Worm (Caenorhabditis elegans): ENCODE data around the gene sfxn-5.

DNA sequence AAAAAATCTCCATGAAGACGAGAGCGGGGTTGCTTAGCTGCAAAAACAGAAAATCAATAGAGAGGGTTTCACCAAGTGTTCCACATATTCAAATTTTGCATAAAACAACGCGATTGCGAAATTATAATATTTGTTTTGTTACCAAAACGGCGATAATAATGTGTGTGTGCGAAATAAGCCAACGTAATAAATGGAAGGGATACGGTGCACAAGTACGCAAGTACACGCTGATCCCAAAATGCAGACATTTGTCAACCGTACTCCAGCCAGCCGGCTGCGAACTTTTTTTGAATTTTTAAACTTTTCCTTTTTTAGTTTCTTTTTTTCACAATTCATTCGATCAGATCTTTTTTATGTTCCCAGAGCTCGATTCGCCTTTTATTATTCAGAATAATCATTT, 20.0 kb upstream of the sfxn-5 start, which contains the start of gene ire-1:
- TF ChIP-seq mab-9 (GFP tag; IDR thresholded peaks at IDR 0.05), result no peak
- no peak for TF ChIP-seq nhr-76 (tag; optimal IDR thresholded peaks at IDR 0.05)
- TF ChIP-seq nhr-28 (tag; optimal IDR thresholded peaks at IDR 0.05), result no peak
- TF ChIP-seq mep-1 (tag; optimal IDR thresholded peaks at IDR 0.05), result peak; percentile 78
- TF ChIP-seq fkh-4 (tag; optimal IDR thresholded peaks at IDR 0.05; ENCODE audit: borderline replicate concordance), result no peak
- peak; percentile 98 to 100 for TF ChIP-seq lsy-2 (tag; optimal IDR thresholded peaks at IDR 0.05)
- TF ChIP-seq efl-1 (optimal IDR thresholded peaks at IDR 0.05), result peak; percentile 52 to 69
- TF ChIP-seq efl-1 (GFP tag; optimal IDR thresholded peaks at IDR 0.05 in 1 of 2), result peak; percentile 70 to 95

Measured in whole organism, L1 larva.